Fruit fly (Drosophila melanogaster) whole organism, prepupa: ENCODE measurements around the gene CG5853.

Experiments
- Blimp-1 ChIP-seq: fragments of 200-800 bp; sonication (Bioruptor generic); optimal IDR thresholded peaks from 3 replicates; lab custom pipeline; 2017; ENCODE audit warnings: missing biosample characterization, missing genetic modification characterization, mild to moderate bottlenecking, moderate library complexity, missing genetic modification reagents
- CG10669 ChIP-seq: fragments of 200-800 bp; sonication (Bioruptor generic); optimal IDR thresholded peaks from 3 replicates; lab custom pipeline; 2018; ENCODE audit warnings: missing biosample characterization, mild to moderate bottlenecking, missing genetic modification characterization, moderate library complexity
- CG11902 ChIP-seq: fragments of 200-800 bp; sonication (Bioruptor generic); optimal IDR thresholded peaks from 3 replicates; lab custom pipeline; 2016; ENCODE audit warnings: missing biosample characterization, missing genetic modification characterization
- CG16779 ChIP-seq: fragments of 200-800 bp; sonication (Bioruptor generic); optimal IDR thresholded peaks from 3 replicates; lab custom pipeline; 2017; ENCODE audit warnings: missing biosample characterization, mild to moderate bottlenecking, missing genetic modification characterization
- CG31627 ChIP-seq: fragments of 200-800 bp; sonication (Bioruptor generic); optimal IDR thresholded peaks from 3 replicates; lab custom pipeline; 2016; ENCODE audit warnings: missing biosample characterization, missing genetic modification characterization
- CG34406 ChIP-seq: fragments of 200-800 bp; sonication (Bioruptor generic); optimal IDR thresholded peaks from 3 replicates; lab custom pipeline; 2016; ENCODE audit warnings: missing biosample characterization, missing genetic modification characterization
- CG3919 ChIP-seq: fragments of 200-800 bp; sonication (Bioruptor generic); optimal IDR thresholded peaks from 3 replicates; lab custom pipeline; 2016; ENCODE audit warnings: missing biosample characterization, missing genetic modification characterization
- CG4318 ChIP-seq: fragments of 200-800 bp; sonication (Bioruptor generic); optimal IDR thresholded peaks from 3 replicates; lab custom pipeline; 2017; ENCODE audit warnings: missing biosample characterization, mild to moderate bottlenecking, missing genetic modification characterization
- CG6163 ChIP-seq: fragments of 200-800 bp; sonication (Bioruptor generic); IDR thresholded peaks from 3 replicates; pipeline ENCODE4 v1.3.6; 2022; ENCODE audit warnings: missing biosample characterization, missing genetic modification characterization
- CG6276 ChIP-seq: fragments of 200-800 bp; sonication (Bioruptor generic); optimal IDR thresholded peaks from 2 replicates; lab custom pipeline; 2017; ENCODE audit warnings: missing biosample characterization, mild to moderate bottlenecking, missing genetic modification characterization
- CG6808 ChIP-seq: fragments of 200-800 bp; sonication (Bioruptor generic); optimal IDR thresholded peaks from 3 replicates; lab custom pipeline; 2017; ENCODE audit warnings: missing biosample characterization, missing genetic modification characterization, mild to moderate bottlenecking, moderate library complexity, missing genetic modification reagents
- CG6854 ChIP-seq: fragments of 200-800 bp; sonication (Bioruptor generic); optimal IDR thresholded peaks from 2 replicates; lab custom pipeline; 2017; ENCODE audit warnings: missing biosample characterization, mild to moderate bottlenecking, missing genetic modification characterization
- CG7368 ChIP-seq: fragments of 200-800 bp; sonication (Bioruptor generic); optimal IDR thresholded peaks from 3 replicates; lab custom pipeline; 2016; ENCODE audit warnings: missing biosample characterization, missing genetic modification characterization
- CG8119 ChIP-seq: fragments of 200-800 bp; sonication (Bioruptor generic); IDR thresholded peaks from 3 replicates; pipeline ENCODE4 v1.3.6; 2022; ENCODE audit warnings: missing biosample characterization, missing genetic modification characterization
- CG8632 ChIP-seq: fragments of 200-800 bp; sonication (Bioruptor generic); optimal IDR thresholded peaks from 3 replicates; lab custom pipeline; 2016; ENCODE audit warnings: missing biosample characterization, missing genetic modification characterization
- CG9139 ChIP-seq: fragments of 200-800 bp; sonication (Bioruptor generic); optimal IDR thresholded peaks from 3 replicates; lab custom pipeline; 2017; ENCODE audit warnings: missing biosample characterization, mild to moderate bottlenecking, missing genetic modification characterization
- Eip78C ChIP-seq: fragments of 200-800 bp; sonication (Bioruptor generic); peaks from one replicate; lab custom pipeline; 2016; ENCODE audit warnings: missing biosample characterization, missing genetic modification characterization
- Eip93F ChIP-seq: fragments of 200-800 bp; sonication (Bioruptor generic); optimal IDR thresholded peaks from 2 replicates; lab custom pipeline; 2016; ENCODE audit warnings: missing biosample characterization, mild to moderate bottlenecking, missing genetic modification characterization
- Ets96B ChIP-seq: fragments of 200-800 bp; optimal IDR thresholded peaks from 2 replicates; lab custom pipeline; 2019; ENCODE audit warnings: missing biosample characterization, mild to moderate bottlenecking, missing genetic modification characterization, moderate library complexity
- Gug ChIP-seq: fragments of 200-800 bp; sonication (Bioruptor generic); IDR thresholded peaks from 2 replicates; pipeline ENCODE4 v1.3.6; 2022; ENCODE audit warnings: missing biosample characterization, missing genetic modification characterization
- Hr38 ChIP-seq: sonication (Bioruptor generic); optimal IDR thresholded peaks from 2 replicates; lab custom pipeline; 2016; ENCODE audit warnings: missing biosample characterization, missing genetic modification characterization
- Hr39 ChIP-seq: fragments of 200-800 bp; sonication (Bioruptor generic); optimal IDR thresholded peaks from 2 replicates; lab custom pipeline; 2016; ENCODE audit warnings: missing biosample characterization, missing genetic modification characterization
- Sox102F ChIP-seq: fragments of 200-800 bp; sonication (Bioruptor generic); optimal IDR thresholded peaks from 2 replicates; lab custom pipeline; 2016; ENCODE audit warnings: missing biosample characterization, mild to moderate bottlenecking, missing genetic modification characterization
- Sox14 ChIP-seq: fragments of 200-800 bp; sonication (Bioruptor generic); optimal IDR thresholded peaks from 3 replicates; lab custom pipeline; 2016; ENCODE audit warnings: missing biosample characterization, missing genetic modification characterization
- cyc ChIP-seq: fragments of 200-800 bp; sonication (Bioruptor generic); optimal IDR thresholded peaks from 3 replicates; lab custom pipeline; 2016; ENCODE audit warnings: missing biosample characterization, missing genetic modification characterization
- eg ChIP-seq: fragments of 200-800 bp; sonication (Bioruptor generic); IDR thresholded peaks from 3 replicates; pipeline ENCODE4 v1.3.6; 2022; ENCODE audit warnings: missing biosample characterization, missing genetic modification characterization
- esn ChIP-seq: fragments of 200-800 bp; sonication (Bioruptor generic); optimal IDR thresholded peaks from 2 replicates; lab custom pipeline; 2016; ENCODE audit warnings: missing biosample characterization, mild to moderate bottlenecking, missing genetic modification characterization, moderate library complexity
- fd59A ChIP-seq: fragments of 200-800 bp; sonication (Bioruptor generic); optimal IDR thresholded peaks from 2 replicates; lab custom pipeline; 2017; ENCODE audit warnings: missing biosample characterization, mild to moderate bottlenecking, missing genetic modification characterization, missing genetic modification reagents
- lz ChIP-seq: fragments of 200-800 bp; sonication (Bioruptor generic); optimal IDR thresholded peaks from 3 replicates; lab custom pipeline; 2016; ENCODE audit warnings: missing biosample characterization, missing genetic modification characterization
- spab ChIP-seq: fragments of 200-800 bp; sonication (Bioruptor generic); optimal IDR thresholded peaks from 2 replicates; lab custom pipeline; 2017; ENCODE audit warnings: missing biosample characterization, mild to moderate bottlenecking, missing genetic modification characterization, missing genetic modification reagents
- vri ChIP-seq: fragments of 200-800 bp; sonication (Bioruptor generic); optimal IDR thresholded peaks from 3 replicates; lab custom pipeline; 2016; ENCODE audit warnings: missing biosample characterization, mild to moderate bottlenecking, missing genetic modification characterization

The CG5853 gene

DNA sequence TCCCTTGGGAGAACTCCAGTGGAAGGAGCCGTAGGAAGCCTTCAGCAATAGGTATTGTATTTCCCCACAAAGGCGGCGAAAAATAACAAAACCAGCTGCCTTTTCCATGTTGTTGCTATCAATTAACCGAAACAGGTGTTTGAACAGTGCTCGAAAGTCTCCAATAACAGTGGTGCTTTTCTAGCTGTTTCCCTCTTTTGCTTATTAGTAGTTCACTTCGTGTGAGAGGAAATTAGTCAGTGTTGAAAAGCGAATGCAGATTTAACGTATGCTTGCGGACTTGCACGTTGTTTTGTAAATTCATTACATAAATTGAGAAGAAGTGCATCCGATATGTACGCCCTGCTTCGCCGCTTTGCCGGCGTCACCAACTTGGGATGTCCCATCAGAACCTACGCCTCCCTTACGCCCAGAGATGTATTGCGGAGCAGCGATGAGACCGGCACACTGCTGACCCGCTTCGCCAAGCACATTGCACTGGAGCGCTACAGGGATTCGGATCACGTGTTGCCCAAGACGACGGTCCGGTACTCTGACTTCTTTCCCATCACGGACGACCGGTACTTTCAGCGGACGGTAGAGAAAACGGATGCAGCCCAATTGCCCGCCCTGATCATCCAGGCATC lies 8.7 kb downstream of the CG5853 start, which contains the start of the genes Datp and CG4619 (continued):
- no peak for TF ChIP-seq CG4318 (GFP tag; lab: Kevin White, UChicago)
- TF ChIP-seq spab (GFP tag; lab: Kevin White, UChicago): no peak
- peak; percentile 13 for TF ChIP-seq Ets96B (tag; lab: Kevin White, UChicago)
- no peak for TF ChIP-seq Gug
- TF ChIP-seq lz: peak; percentile 42
- 0 out of 3 replicates have a peak, but pooled peaks have one; percentile 29 for TF ChIP-seq CG6163 (GFP tag; lab: Robert Waterston, UW)
- TF ChIP-seq fd59A (GFP tag; lab: Kevin White, UChicago): peak; percentile 19
- peak; percentile 18 for TF ChIP-seq CG7368 (GFP tag; lab: Kevin White, UChicago)
- no peak for TF ChIP-seq CG10669 (GFP tag; lab: Kevin White, UChicago)

DNA sequence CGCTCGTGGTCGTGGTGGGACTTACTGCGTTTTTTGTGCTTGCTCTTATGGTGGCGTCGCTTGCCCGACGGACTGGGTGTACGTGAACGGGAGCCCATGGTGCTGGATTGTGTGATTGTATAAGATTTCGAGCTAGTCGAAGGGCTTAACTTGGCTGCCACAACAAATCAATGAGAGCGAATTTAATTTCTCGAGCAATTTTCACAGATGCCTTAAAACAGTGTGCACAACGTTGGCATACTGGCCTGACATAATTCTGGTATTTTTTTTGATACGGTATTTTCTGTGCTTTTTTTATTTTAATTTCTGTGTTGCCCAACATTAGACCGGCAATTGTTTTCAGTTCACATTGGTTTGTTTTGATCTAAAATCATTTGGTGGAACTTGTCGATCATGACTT lies 9.5 kb downstream of the CG5853 start, which contains the start of gene Arglu1:
TSS of gene Arglu1 (minus strand) at position 227 of the 400 bp plus-strand sequence.
- TF ChIP-seq CG34406 (GFP tag; lab: Kevin White, UChicago): no peak
- peak; percentile 40 for TF ChIP-seq cyc (GFP tag; lab: Kevin White, UChicago)
- peak; percentile 53; the same call in 2 of the 3 replicates for TF ChIP-seq CG6163 (GFP tag; lab: Robert Waterston, UW)
- TF ChIP-seq lz: peak; percentile 41
- peak; percentile 9 for TF ChIP-seq CG31627 (GFP tag; lab: Kevin White, UChicago)
- TF ChIP-seq, all 60 proteins: peak for 4

- TF ChIP-seq CG6808 (no peak), CG9139 (GFP tag; lab: Kevin White, UChicago) (no peak), eg (GFP tag; lab: Robert Waterston, UW) (no peak), CG6276 (GFP tag; lab: Kevin White, UChicago) (no peak), CG31627 (GFP tag; lab: Kevin White, UChicago) (no peak)
These were observed 14.4 kb downstream of the CG5853 start, which contains the start of gene Cpr30F for dm6 chr2L:9933063-9933462. Gene Cpr30F, minus strand, starts transcription at chr2L:9933163.

- TF ChIP-seq Eip78C (GFP tag; lab: Kevin White, UChicago): no peak
- no peak for TF ChIP-seq Eip93F (GFP tag; lab: Kevin White, UChicago)
- no peak for TF ChIP-seq CG8632
- TF ChIP-seq vri (GFP tag; lab: Kevin White, UChicago): no peak
- no peak for TF ChIP-seq CG16779 (tag; lab: Kevin White, UChicago)
- no peak for TF ChIP-seq CG3919 (GFP tag; lab: Kevin White, UChicago)
- TF ChIP-seq esn (GFP tag; lab: Kevin White, UChicago): no peak
- no peak for TF ChIP-seq CG6854 (GFP tag; lab: Kevin White, UChicago)
- TF ChIP-seq Sox102F: no peak
- TF ChIP-seq Hr38 (GFP tag; lab: Kevin White, UChicago): no peak
- no peak for TF ChIP-seq Blimp-1
- no peak for TF ChIP-seq CG6808
- TF ChIP-seq Hr39 (GFP tag; lab: Kevin White, UChicago): no peak
- no peak for TF ChIP-seq CG8119
- no peak for TF ChIP-seq Sox14 (GFP tag; lab: Kevin White, UChicago)
These were observed 17.2 kb downstream of the CG5853 start, which contains the start of gene CG42367 for dm6 chr2L:9930280-9930679. Gene CG42367, plus strand, starts transcription at chr2L:9930580.

DNA sequence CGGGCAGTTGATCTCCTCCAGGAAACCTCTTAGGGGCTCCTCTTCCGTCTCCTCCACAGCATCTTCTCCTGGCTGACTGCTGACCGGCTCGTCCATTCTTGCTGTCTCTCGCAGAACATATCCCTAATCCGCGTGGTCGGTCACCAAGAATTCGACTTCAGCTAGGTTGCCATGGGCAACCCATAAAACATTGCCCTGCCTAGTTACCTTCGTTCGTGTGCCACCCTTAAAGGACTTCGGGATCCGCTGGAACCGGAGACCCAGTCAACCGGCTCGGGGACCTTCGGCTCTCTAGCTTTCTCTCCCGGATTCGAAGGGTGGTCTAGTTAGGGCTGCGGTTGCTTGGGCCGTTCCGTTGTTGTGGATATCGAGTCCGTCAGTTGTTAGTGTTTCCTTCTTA lies 22.7 kb downstream of the CG5853 start, which contains the start of the genes TbCMF46 and CG42366:
TSS of gene TbCMF46 (minus strand) at position 101 of the 400 bp plus-strand sequence.
TSS of gene CG42366 (plus strand) at position 397 of the 400 bp plus-strand sequence.
- TF ChIP-seq eg (GFP tag; lab: Robert Waterston, UW): no peak
- TF ChIP-seq fd59A (GFP tag; lab: Kevin White, UChicago): no peak
- no peak for TF ChIP-seq CG8632
- TF ChIP-seq CG11902 (GFP tag; lab: Kevin White, UChicago): no peak
